Fruit fly (Drosophila melanogaster): ENCODE results near the gene dpr4.

DNA sequence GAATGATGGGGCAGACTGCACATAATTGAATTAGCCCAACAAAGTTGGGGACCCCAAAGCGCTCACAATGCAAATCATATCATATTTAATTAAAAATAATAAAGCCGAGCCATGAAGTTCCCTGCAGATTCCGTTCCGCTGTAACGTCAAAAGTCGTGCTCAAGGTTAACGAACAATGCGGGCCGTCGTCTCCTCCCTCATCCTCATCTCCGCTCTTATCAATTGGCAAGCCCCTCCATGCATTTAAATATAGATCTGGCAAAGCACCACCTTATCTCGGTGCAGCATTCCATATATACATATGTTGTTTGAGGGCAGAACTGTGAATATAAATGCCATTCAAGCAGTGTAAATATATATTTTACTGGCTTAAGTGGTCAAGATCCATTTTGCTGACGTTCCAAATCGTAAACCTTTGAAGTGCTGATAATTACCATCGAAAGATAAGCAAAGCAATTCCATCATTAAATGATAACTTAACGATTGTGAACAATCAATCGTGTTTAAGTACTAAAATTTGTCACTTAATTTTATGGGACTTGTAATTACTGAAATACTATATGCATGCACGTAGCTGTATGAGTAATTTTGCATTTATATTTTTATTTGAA lies 22.1 kb upstream of the dpr4 start:
- no peak for TF ChIP-seq Myc (optimal IDR thresholded peaks at IDR 0.05)
- no peak for TF ChIP-seq psq (GFP tag; optimal IDR thresholded peaks at IDR 0.05)
- no peak for TF ChIP-seq Abd-B (GFP tag; optimal IDR thresholded peaks at IDR 0.05)
- TF ChIP-seq sage (GFP tag; optimal IDR thresholded peaks at IDR 0.05) = no peak
- no peak for TF ChIP-seq foxo (GFP tag; optimal IDR thresholded peaks at IDR 0.05)
- TF ChIP-seq Rel (GFP tag; optimal IDR thresholded peaks at IDR 0.05) = no peak
- TF ChIP-seq Rel (tag; optimal IDR thresholded peaks at IDR 0.05) = peak; percentile 61
- no peak for TF ChIP-seq sv (GFP tag; optimal IDR thresholded peaks at IDR 0.05)
- TF ChIP-seq lola (GFP tag; optimal IDR thresholded peaks at IDR 0.05) = no peak
- TF ChIP-seq OdsH (GFP tag; optimal IDR thresholded peaks at IDR 0.05) = no peak
- TF ChIP-seq dsf (GFP tag; optimal IDR thresholded peaks at IDR 0.05; ENCODE audit: borderline replicate concordance) = no peak
- TF ChIP-seq Hr83 (GFP tag; optimal IDR thresholded peaks at IDR 0.05; ENCODE audit: poor library complexity, severe bottlenecking) = no peak
- TF ChIP-seq h (GFP tag; optimal IDR thresholded peaks at IDR 0.05) = no peak

All from whole organism, wandering third instar larva.